Fruit fly (Drosophila melanogaster): ENCODE results near the gene Ugt36A1.

Ugt36A1 gene

dm6 chr2L:3570566-3570965 is 48.3 kb upstream of the Ugt36A1 start (continued):
- TF ChIP-seq HLH4C (GFP tag; IDR thresholded peaks at IDR 0.05; ENCODE audit: partially characterized antibody) = no peak
- peak; percentile 29 for TF ChIP-seq CG2875 (GFP tag; optimal IDR thresholded peaks at IDR 0.05)
- peak; percentile 1 for TF ChIP-seq CG2116 (GFP tag; optimal IDR thresholded peaks at IDR 0.05)
- TF ChIP-seq odd (GFP tag; optimal IDR thresholded peaks at IDR 0.05) = peak; percentile 46
- TF ChIP-seq Eip74EF (GFP tag; optimal IDR thresholded peaks at IDR 0.05) = peak in 1 of 2 experiments; percentile 6
- peak; percentile 8 for TF ChIP-seq sens (GFP tag)
- no peak for TF ChIP-seq zf30C (GFP tag; optimal IDR thresholded peaks at IDR 0.05)
- TF ChIP-seq eve (GFP tag; optimal IDR thresholded peaks at IDR 0.05) = no peak
- TF ChIP-seq CG33557 (GFP tag; optimal IDR thresholded peaks at IDR 0.05) = peak; percentile 59
- peak; percentile 0 for TF ChIP-seq CG15601 (tag; optimal IDR thresholded peaks at IDR 0.05)
- TF ChIP-seq crol (GFP tag; IDR thresholded peaks at IDR 0.05) = no peak
- TF ChIP-seq Jarid2 (GFP tag; optimal IDR thresholded peaks at IDR 0.05) = peak; percentile 8
- TF ChIP-seq CG14965 (GFP tag; optimal IDR thresholded peaks at IDR 0.05; ENCODE audit: borderline replicate concordance) = no peak
- peak; percentile 6 for TF ChIP-seq CG14710 (tag; optimal IDR thresholded peaks at IDR 0.05)
- TF ChIP-seq bsh (GFP tag; optimal IDR thresholded peaks at IDR 0.05) = peak in 1 of 2 experiments; percentile 12
- peak; percentile 52 for TF ChIP-seq ac (GFP tag; optimal IDR thresholded peaks at IDR 0.05)
- peak; percentile 33 for TF ChIP-seq CG7745 (tag; optimal IDR thresholded peaks at IDR 0.05)
- peak; percentile 0 for TF ChIP-seq Vsx1 (GFP tag; optimal IDR thresholded peaks at IDR 0.05)
- TF ChIP-seq CG15696 (tag; optimal IDR thresholded peaks at IDR 0.05) = peak; percentile 72
- TF ChIP-seq Trl (optimal IDR thresholded peaks at IDR 0.05) = no peak
- peak; percentile 20 for TF ChIP-seq Trl (GFP tag; optimal IDR thresholded peaks at IDR 0.05)
- TF ChIP-seq CG8388 (GFP tag; optimal IDR thresholded peaks at IDR 0.05) = peak; percentile 77
- peak in 1 of 3 experiments; percentile 22 for TF ChIP-seq lola (GFP tag; optimal IDR thresholded peaks at IDR 0.05)

dm6 chr2L:3571457-3571856 is 47.4 kb upstream of the Ugt36A1 start:
- TF ChIP-seq crp (GFP tag; optimal IDR thresholded peaks at IDR 0.05) (no peak), lmd (GFP tag; IDR thresholded peaks at IDR 0.05) (no peak), HLH54F (GFP tag; optimal IDR thresholded peaks at IDR 0.05) (no peak), CG7372 (GFP tag; IDR thresholded peaks at IDR 0.05) (no peak), psq (GFP tag; optimal IDR thresholded peaks at IDR 0.05) (no peak), HLHmδ (GFP tag; optimal IDR thresholded peaks at IDR 0.05) (no peak), CG7987 (GFP tag; optimal IDR thresholded peaks at IDR 0.05) (no peak), repo (GFP tag; optimal IDR thresholded peaks at IDR 0.05) (no peak), sob (GFP tag; IDR thresholded peaks at IDR 0.05) (no peak), Asciz (GFP tag; optimal IDR thresholded peaks at IDR 0.05) (no peak), CG9817 (tag; optimal IDR thresholded peaks at IDR 0.05) (no peak), CG33557 (GFP tag; optimal IDR thresholded peaks at IDR 0.05) (no peak), Taf1 (GFP tag; IDR thresholded peaks at IDR 0.05) (no peak), Nf-YB (GFP tag; optimal IDR thresholded peaks at IDR 0.05) (peak; percentile 88), CG3065 (GFP tag; optimal IDR thresholded peaks at IDR 0.05) (peak; percentile 24), Nf-YC (tag; optimal IDR thresholded peaks at IDR 0.05) (peak; percentile 88), sqz (GFP tag; optimal IDR thresholded peaks at IDR 0.05) (peak; percentile 21), CG3847 (GFP tag; IDR thresholded peaks at IDR 0.05) (0 out of 2 replicates have a peak, but pooled peaks have one; percentile 5), Jarid2 (GFP tag; optimal IDR thresholded peaks at IDR 0.05) (peak; percentile 3), sim (GFP tag; IDR thresholded peaks at IDR 0.05) (no peak), CG1603 (tag; optimal IDR thresholded peaks at IDR 0.05) (no peak), gem (tag; optimal IDR thresholded peaks at IDR 0.05) (no peak), gce (GFP tag; IDR thresholded peaks at IDR 0.05) (no peak), pros (GFP tag; optimal IDR thresholded peaks at IDR 0.05) (peak; percentile 10), CG17186 (GFP tag; optimal IDR thresholded peaks at IDR 0.05) (no peak), seq (GFP tag; IDR thresholded peaks at IDR 0.05) (peak; percentile 73), gsb-n (tag; optimal IDR thresholded peaks at IDR 0.05) (peak; percentile 71), Gsc (GFP tag; IDR thresholded peaks at IDR 0.05) (no peak), Dbx (GFP tag; IDR thresholded peaks at IDR 0.05) (no peak)
